Fruit fly (Drosophila melanogaster) whole organism, embryonic: ENCODE measurements around the gene CheB38b.

ENCODE experiments used
- ATbp ChIP-seq: fragments of 200-800 bp; sonication (Bioruptor generic); optimal IDR thresholded peaks from 2 replicates; lab custom pipeline; 2017; ENCODE audit warnings: missing biosample characterization, mild to moderate bottlenecking, missing genetic modification characterization, missing genetic modification reagents
- Bgb ChIP-seq: fragments of 200-800 bp; sonication (Bioruptor generic); IDR thresholded peaks from 2 replicates; pipeline ENCODE4 v1.3.6; 2022; ENCODE audit warnings: missing biosample characterization, missing genetic modification characterization; ENCODE audit not compliant: partially characterized antibody
- Bteb2 ChIP-seq: fragments of 200-800 bp; sonication (Bioruptor generic); optimal IDR thresholded peaks from 2 replicates; lab custom pipeline; 2016; ENCODE audit warnings: missing biosample characterization, missing genetic modification characterization
- CG13296 ChIP-seq: fragments of 200-800 bp; sonication (Bioruptor generic); optimal IDR thresholded peaks from 3 replicates; lab custom pipeline; 2018; ENCODE audit warnings: missing biosample characterization, mild to moderate bottlenecking, missing genetic modification characterization
- CG13894 ChIP-seq: fragments of 200-800 bp; sonication (Bioruptor generic); optimal IDR thresholded peaks from 3 replicates; lab custom pipeline; 2018; ENCODE audit warnings: missing biosample characterization, mild to moderate bottlenecking, missing genetic modification characterization, moderate library complexity
- CG1529 ChIP-seq: fragments of 200-800 bp; sonication (Bioruptor generic); optimal IDR thresholded peaks from 3 replicates; lab custom pipeline; 2018; ENCODE audit warnings: missing biosample characterization, missing genetic modification characterization
- CG1647 ChIP-seq: fragments of 200-800 bp; sonication (Bioruptor generic); optimal IDR thresholded peaks from 3 replicates; lab custom pipeline; 2016; ENCODE audit warnings: missing biosample characterization, missing genetic modification characterization
- CG1792 ChIP-seq: fragments of 200-800 bp; sonication (Bioruptor generic); optimal IDR thresholded peaks from 2 replicates; lab custom pipeline; 2016; ENCODE audit warnings: missing biosample characterization, missing genetic modification characterization
- CG18011 ChIP-seq: fragments of 200-800 bp; sonication (Bioruptor generic); optimal IDR thresholded peaks from 2 replicates; lab custom pipeline; 2017; ENCODE audit warnings: missing biosample characterization, missing genetic modification characterization, mild to moderate bottlenecking, moderate library complexity, missing genotype
- CG2889 ChIP-seq: fragments of 200-800 bp; sonication (Bioruptor generic); IDR thresholded peaks from 3 replicates; pipeline ENCODE4 v1.3.6; 2022; ENCODE audit warnings: missing biosample characterization, missing genetic modification characterization
- CG31365 ChIP-seq: fragments of 200-800 bp; sonication (Bioruptor generic); optimal IDR thresholded peaks from 2 replicates; lab custom pipeline; 2018; ENCODE audit warnings: missing biosample characterization, mild to moderate bottlenecking, missing genetic modification characterization
- CG31388 ChIP-seq: fragments of 200-800 bp; sonication (Bioruptor generic); optimal IDR thresholded peaks from 2 replicates; lab custom pipeline; 2016; ENCODE audit warnings: missing biosample characterization, missing genetic modification characterization
- CG34224 ChIP-seq: fragments of 200-800 bp; sonication (Bioruptor generic); IDR thresholded peaks from 3 replicates; pipeline ENCODE4 v1.3.6; 2022; ENCODE audit warnings: missing biosample characterization, missing genetic modification characterization; ENCODE audit not compliant: partially characterized antibody
- CG34376 ChIP-seq: fragments of 200-800 bp; sonication (Bioruptor generic); optimal IDR thresholded peaks from 2 replicates; lab custom pipeline; 2018; ENCODE audit warnings: missing biosample characterization, mild to moderate bottlenecking, missing genetic modification characterization
- CG4730 ChIP-seq: fragments of 200-800 bp; sonication (Bioruptor generic); IDR thresholded peaks from 2 replicates; pipeline ENCODE4 v1.3.6; 2022; ENCODE audit warnings: missing biosample characterization, missing genetic modification characterization
- CG6272 ChIP-seq: fragments of 200-800 bp; sonication (Bioruptor generic); IDR thresholded peaks from 2 replicates; pipeline ENCODE4 v1.3.6; 2022; ENCODE audit warnings: missing biosample characterization, missing genetic modification characterization
- CG6791 ChIP-seq: fragments of 200-800 bp; sonication (Bioruptor generic); IDR thresholded peaks from 3 replicates; pipeline ENCODE4 v1.3.6; 2022; ENCODE audit warnings: missing biosample characterization, missing genetic modification characterization; ENCODE audit not compliant: partially characterized antibody
- CG7271 ChIP-seq: fragments of 200-800 bp; sonication (Bioruptor generic); optimal IDR thresholded peaks from 2 replicates; lab custom pipeline; 2018; ENCODE audit warnings: missing biosample characterization, mild to moderate bottlenecking, missing genetic modification characterization, moderate library complexity
- CG7786 ChIP-seq: fragments of 200-800 bp; sonication (Bioruptor generic); optimal IDR thresholded peaks from 2 replicates; lab custom pipeline; 2016; ENCODE audit warnings: missing biosample characterization, missing genetic modification characterization
- CG7987 ChIP-seq: fragments of 200-800 bp; sonication (Bioruptor generic); optimal IDR thresholded peaks from 2 replicates; lab custom pipeline; 2018; ENCODE audit warnings: missing biosample characterization, mild to moderate bottlenecking, missing genetic modification characterization, moderate library complexity
- CG8089 ChIP-seq: fragments of 200-800 bp; sonication (Bioruptor generic); optimal IDR thresholded peaks from 3 replicates; lab custom pipeline; 2016; ENCODE audit warnings: missing biosample characterization, missing genetic modification characterization
- CkIIα-i1 ChIP-seq: fragments of 200-800 bp; sonication (Bioruptor generic); IDR thresholded peaks from 2 replicates; pipeline ENCODE4 v1.3.6; 2022; ENCODE audit warnings: missing biosample characterization, missing genetic modification characterization
- D ChIP-seq, 2 experiments: fragments of 200-800 bp in 1 of 2; fragments of >200 bp in 1 of 2; sonication (Bioruptor generic) in 1 of 2; optimal IDR thresholded peaks; 2 replicates in 1 of 2; 3 replicates in 1 of 2; lab custom pipeline; 2017; ENCODE audit warnings: mild to moderate bottlenecking in 1 of 2, missing biosample characterization in 1 of 2, missing genetic modification characterization in 1 of 2, missing genetic modification reagents in 1 of 2
- Dip3 ChIP-seq: fragments of 200-800 bp; sonication (Bioruptor generic); optimal IDR thresholded peaks from 3 replicates; lab custom pipeline; 2016; ENCODE audit warnings: missing biosample characterization, missing genetic modification characterization
- HHEX ChIP-seq: fragments of 200-800 bp; sonication (Bioruptor generic); optimal IDR thresholded peaks from 3 replicates; lab custom pipeline; 2017; ENCODE audit warnings: missing biosample characterization, mild to moderate bottlenecking, missing genetic modification characterization, missing genetic modification reagents
- Med ChIP-seq: fragments of 200-800 bp; sonication (Bioruptor generic); peaks from one replicate; lab custom pipeline; 2016; ENCODE audit warnings: missing biosample characterization, missing genetic modification characterization, mild to moderate bottlenecking, inconsistent platforms, moderate library complexity
- Ravus ChIP-seq: fragments of 200-800 bp; sonication (Bioruptor generic); IDR thresholded peaks from 2 replicates; pipeline ENCODE4 v1.3.6; 2022; ENCODE audit warnings: missing biosample characterization, missing genetic modification characterization
- Usf ChIP-seq: fragments of 200-800 bp; sonication (Bioruptor generic); optimal IDR thresholded peaks from 2 replicates; lab custom pipeline; 2017; ENCODE audit warnings: missing genotype, missing biosample characterization, missing genetic modification characterization
- ab ChIP-seq: fragments of 200-800 bp; sonication (Bioruptor generic); optimal IDR thresholded peaks from 2 replicates; lab custom pipeline; 2016; ENCODE audit warnings: missing biosample characterization, missing genetic modification characterization
- chif ChIP-seq, 2 experiments: fragments of 200-800 bp; sonication (Bioruptor generic); optimal IDR thresholded peaks; 3 replicates each; lab custom pipeline; 2016; ENCODE audit warnings: missing biosample characterization in 2 of 2, missing genetic modification characterization in 2 of 2
- chinmo ChIP-seq: fragments of 200-800 bp; sonication (Bioruptor generic); IDR thresholded peaks from 4 replicates; pipeline ENCODE4 v1.3.6; 2022; ENCODE audit warnings: missing biosample characterization, missing genetic modification characterization; ENCODE audit not compliant: partially characterized antibody
- croc ChIP-seq: fragments of 200-800 bp; sonication (Bioruptor generic); conservative IDR thresholded peaks from 3 replicates; pipeline ENCODE4 v1.3.6; 2022; ENCODE audit warnings: missing biosample characterization, missing genetic modification characterization
- esg ChIP-seq: fragments of 200-800 bp; sonication (Bioruptor generic); conservative IDR thresholded peaks from 2 replicates; pipeline ENCODE4 v1.3.6; 2022; ENCODE audit warnings: missing biosample characterization, missing genetic modification characterization
- fd96Cb ChIP-seq: fragments of 200-800 bp; sonication (Bioruptor generic); optimal IDR thresholded peaks from 2 replicates; lab custom pipeline; 2018; ENCODE audit warnings: missing biosample characterization, mild to moderate bottlenecking, missing genetic modification characterization, moderate library complexity
- kah ChIP-seq: fragments of 200-800 bp; sonication (Bioruptor generic); optimal IDR thresholded peaks from 2 replicates; lab custom pipeline; 2018; ENCODE audit warnings: missing biosample characterization, mild to moderate bottlenecking, missing genetic modification characterization
- ken ChIP-seq: fragments of 200-800 bp; sonication (Bioruptor generic); IDR thresholded peaks from 3 replicates; pipeline ENCODE4 v1.3.6; 2022; ENCODE audit warnings: missing biosample characterization, missing genetic modification characterization
- kni ChIP-seq: fragments of 200-800 bp; sonication (Bioruptor generic); optimal IDR thresholded peaks from 3 replicates; lab custom pipeline; 2017; ENCODE audit warnings: mild to moderate bottlenecking, missing biosample characterization, missing genetic modification reagents, missing genetic modification characterization
- maf-S ChIP-seq: fragments of 200-800 bp; sonication (Bioruptor generic); optimal IDR thresholded peaks from 2 replicates; lab custom pipeline; 2016; ENCODE audit warnings: missing biosample characterization, missing genetic modification characterization
- mirr ChIP-seq: fragments of 200-800 bp; sonication (Bioruptor generic); optimal IDR thresholded peaks from 3 replicates; lab custom pipeline; 2018; ENCODE audit warnings: missing biosample characterization, mild to moderate bottlenecking, missing genetic modification characterization
- nom ChIP-seq: fragments of 200-800 bp; sonication (Bioruptor generic); optimal IDR thresholded peaks from 2 replicates; lab custom pipeline; 2017; ENCODE audit warnings: missing biosample characterization, missing genetic modification characterization, mild to moderate bottlenecking, moderate library complexity, missing genetic modification reagents
- org-1 ChIP-seq: fragments of 200-800 bp; sonication (Bioruptor generic); optimal IDR thresholded peaks from 2 replicates; lab custom pipeline; 2017; ENCODE audit warnings: missing biosample characterization, missing genetic modification characterization
- pho ChIP-seq: fragments of 200-800 bp; sonication (Bioruptor generic); optimal IDR thresholded peaks from 2 replicates; lab custom pipeline; 2016; ENCODE audit warnings: missing biosample characterization, missing genetic modification characterization
- sens ChIP-seq: fragments of 200-800 bp; sonication (Bioruptor generic); peaks from one replicate; lab custom pipeline; 2016; ENCODE audit warnings: missing biosample characterization, missing genetic modification characterization
- slou ChIP-seq: fragments of 200-800 bp; sonication (Bioruptor generic); optimal IDR thresholded peaks from 3 replicates; lab custom pipeline; 2016; ENCODE audit warnings: missing biosample characterization, missing genetic modification characterization
- stc ChIP-seq: fragments of 200-800 bp; sonication (Bioruptor generic); IDR thresholded peaks from 2 replicates; pipeline ENCODE4 v1.3.6; 2022; ENCODE audit warnings: missing biosample characterization, missing genetic modification characterization
- stwl ChIP-seq: fragments of 200-800 bp; sonication (Bioruptor generic); optimal IDR thresholded peaks from 3 replicates; lab custom pipeline; 2018; ENCODE audit warnings: missing biosample characterization, mild to moderate bottlenecking, missing genetic modification characterization, moderate library complexity
- tap ChIP-seq: fragments of 200-800 bp; optimal IDR thresholded peaks from 3 replicates; lab custom pipeline; 2019; ENCODE audit warnings: missing biosample characterization, mild to moderate bottlenecking, missing genetic modification characterization, moderate library complexity
- toy ChIP-seq: fragments of 200-800 bp; sonication (Bioruptor generic); IDR thresholded peaks from 2 replicates; pipeline ENCODE4 v1.3.6; 2022; ENCODE audit warnings: missing biosample characterization, missing genetic modification characterization
- twi ChIP-seq: fragments of 200-800 bp; optimal IDR thresholded peaks from 2 replicates; lab custom pipeline; 2019; ENCODE audit warnings: missing biosample characterization, mild to moderate bottlenecking, missing genetic modification characterization, moderate library complexity
- z ChIP-seq: fragments of 200-800 bp; sonication (Bioruptor generic); IDR thresholded peaks from 3 replicates; pipeline ENCODE4 v1.3.6; 2022; ENCODE audit warnings: missing biosample characterization, missing genetic modification characterization
- zfh1 ChIP-seq: fragments of 200-800 bp; sonication (Bioruptor generic); IDR thresholded peaks from 3 replicates; pipeline ENCODE4 v1.3.6; 2022; ENCODE audit warnings: missing biosample characterization, missing genetic modification characterization

Gene CheB38b

dm6 chr2L:20794656-20795055 is 22.4 kb downstream of the CheB38b start (continued):
- no peak for TF ChIP-seq maf-S
- TF ChIP-seq Med, result peak; percentile 15
- no peak for TF ChIP-seq CG31388 (GFP tag; lab: Kevin White, UChicago)
- no peak for TF ChIP-seq fd96Cb
- peak; percentile 25; the same call in 1 of the 3 replicates for TF ChIP-seq CG6791 (GFP tag; lab: Robert Waterston, UW)
- no peak for TF ChIP-seq zfh1 (GFP tag; lab: Robert Waterston, UW)
- no peak for TF ChIP-seq CG34376 (GFP tag; lab: Kevin White, UChicago)
- TF ChIP-seq nom (GFP tag; lab: Kevin White, UChicago), result no peak
- TF ChIP-seq stwl, result no peak
- no peak for TF ChIP-seq ATbp
- TF ChIP-seq esg (GFP tag; lab: Robert Waterston, UW), result no peak
- no peak for TF ChIP-seq Bgb
- no peak for TF ChIP-seq mirr
- TF ChIP-seq CG13296, result no peak
- TF ChIP-seq Bteb2 (GFP tag; lab: Kevin White, UChicago), result no peak
- TF ChIP-seq croc, result no peak
- no peak for TF ChIP-seq CG7786
- no peak for TF ChIP-seq CG7271 (tag; lab: Kevin White, UChicago)
- no peak for TF ChIP-seq CG31365
- TF ChIP-seq z (GFP tag; lab: Robert Waterston, UW), result peak; percentile 67; the same call in 1 of the 3 replicates
- no peak for TF ChIP-seq stc
- peak; percentile 22 for TF ChIP-seq kni (GFP tag; lab: Kevin White, UChicago)
- TF ChIP-seq CkIIα-i1 (GFP tag; lab: Robert Waterston, UW), result no peak
- TF ChIP-seq Dip3 (GFP tag; lab: Kevin White, UChicago), result no peak
- peak; percentile 66; the same call in 2 of the 4 replicates for TF ChIP-seq chinmo (GFP tag; lab: Robert Waterston, UW)
- TF ChIP-seq CG7987, result no peak
- TF ChIP-seq chif (GFP tag; optimal IDR thresholded peaks at IDR 0.05; lab: Kevin White, UChicago), result no peak
- TF ChIP-seq CG4730, result 0 out of 2 replicates have a peak, but pooled peaks have one; percentile 7
- no peak for TF ChIP-seq CG1529 (GFP tag; lab: Kevin White, UChicago)
- no peak for TF ChIP-seq slou (GFP tag; lab: Kevin White, UChicago)
- TF ChIP-seq CG18011, result no peak
- TF ChIP-seq Usf (GFP tag; lab: Kevin White, UChicago), result no peak
- no peak for TF ChIP-seq D (optimal IDR thresholded peaks at IDR 0.05; lab: Kevin White, UChicago)
- TF ChIP-seq D (GFP tag; optimal IDR thresholded peaks at IDR 0.05; lab: Kevin White, UChicago), result no peak
- TF ChIP-seq CG1792 (GFP tag; lab: Kevin White, UChicago), result no peak
- no peak for TF ChIP-seq CG34224 (GFP tag; lab: Robert Waterston, UW)
- no peak for TF ChIP-seq org-1 (GFP tag; lab: Kevin White, UChicago)
- TF ChIP-seq CG13894 (tag; lab: Kevin White, UChicago), result peak; percentile 9
- no peak for TF ChIP-seq kah
- no peak for TF ChIP-seq CG2889 (GFP tag; lab: Robert Waterston, UW)
- TF ChIP-seq ab, result no peak
- no peak for TF ChIP-seq CG1647 (GFP tag; lab: Kevin White, UChicago)
- no peak for TF ChIP-seq Ravus (GFP tag; lab: Robert Waterston, UW)
- TF ChIP-seq twi, result no peak
- no peak for TF ChIP-seq toy (GFP tag; lab: Robert Waterston, UW)
- TF ChIP-seq CG8089 (GFP tag; lab: Kevin White, UChicago), result no peak
- TF ChIP-seq ken (GFP tag; lab: Robert Waterston, UW), result no peak
- no peak for TF ChIP-seq CG6272 (GFP tag; lab: Robert Waterston, UW)
- TF ChIP-seq tap, result no peak
- TF ChIP-seq HHEX (GFP tag; lab: Kevin White, UChicago), result no peak
- TF ChIP-seq pho, result no peak
- TF ChIP-seq sens, result peak; percentile 24
